Worm (Caenorhabditis elegans) whole organism, L4 larva: ENCODE results near the gene F41G3.10.

Source experiments
- F26F4.8 ChIP-seq: fragments of 200-800 bp; sonication (Bioruptor generic); conservative IDR thresholded peaks from 2 replicates; pipeline ENCODE4 v1.3.6; 2022; ENCODE audit warnings: missing genetic modification characterization, missing compliant biosample characterization
- F37D6.2 ChIP-seq: sonication (generic microtip); optimal IDR thresholded peaks from 2 replicates; lab custom pipeline; 2016; ENCODE audit warnings: mild to moderate bottlenecking, missing genetic modification characterization, missing compliant biosample characterization
- Y5F2A.4 ChIP-seq: fragments of 200-800 bp; sonication (Bioruptor generic); optimal IDR thresholded peaks from 2 replicates; lab custom pipeline; 2018; ENCODE audit warnings: mild to moderate bottlenecking, missing genetic modification characterization, missing compliant biosample characterization
- ZK337.2 ChIP-seq: fragments of 200-800 bp; sonication (Bioruptor generic); IDR thresholded peaks from 2 replicates; pipeline ENCODE4 v1.3.6; 2022; ENCODE audit warnings: missing genetic modification reagents, missing genetic modification characterization, missing compliant biosample characterization
- ZK546.5 ChIP-seq, 2 experiments: sonication (generic microtip); optimal IDR thresholded peaks; 2 replicates each; lab custom pipeline; 2017; ENCODE audit warnings: missing biosample characterization in 2 of 2, missing genetic modification characterization in 2 of 2
- aly-2 ChIP-seq: sonication (generic microtip); optimal IDR thresholded peaks from 2 replicates; lab custom pipeline; 2018; ENCODE audit warnings: missing biosample characterization, missing genetic modification characterization
- arid-1 ChIP-seq: fragments of 200-800 bp; sonication (Bioruptor generic); conservative IDR thresholded peaks from 2 replicates; pipeline ENCODE4 v1.3.6; 2022; ENCODE audit warnings: missing genetic modification reagents, missing genetic modification characterization, missing compliant biosample characterization
- attf-4 ChIP-seq: sonication (generic microtip); optimal IDR thresholded peaks from 3 replicates; lab custom pipeline; 2017; ENCODE audit warnings: missing biosample characterization, missing genetic modification characterization
- ceh-20 ChIP-seq: fragments of 200-800 bp; sonication (Bioruptor generic); IDR thresholded peaks from 2 replicates; pipeline ENCODE4 v1.3.6; 2022; ENCODE audit warnings: missing genetic modification reagents, missing genetic modification characterization, missing compliant biosample characterization
- ceh-28 ChIP-seq: fragments of 150-350 bp; optimal IDR thresholded peaks from 2 replicates; lab custom pipeline; 2014; ENCODE audit warnings: missing biosample characterization, missing genetic modification reagents, missing genetic modification characterization
- ceh-32 ChIP-seq: sonication (generic microtip); optimal IDR thresholded peaks from 2 replicates; lab custom pipeline; 2016; ENCODE audit warnings: mild to moderate bottlenecking, missing genetic modification characterization, missing compliant biosample characterization; ENCODE audit not compliant: poor library complexity
- ceh-44 ChIP-seq: fragments of 200-800 bp; sonication (Bioruptor generic); IDR thresholded peaks from 2 replicates; pipeline ENCODE4 v1.3.6; 2022; ENCODE audit warnings: missing genetic modification reagents, missing genetic modification characterization, missing compliant biosample characterization
- daf-12 ChIP-seq: fragments of 150-350 bp; optimal IDR thresholded peaks from 2 replicates; lab custom pipeline; 2014; ENCODE audit warnings: missing biosample characterization, missing genetic modification reagents, missing genetic modification characterization
- daf-16 ChIP-seq, 3 experiments: sonication (generic microtip); optimal IDR thresholded peaks; 2 replicates each; lab custom pipeline; 2016 to 2017; ENCODE audit warnings: missing genetic modification characterization in 3 of 3, missing genetic modification reagents in 3 of 3, mild to moderate bottlenecking in 2 of 3, missing compliant biosample characterization in 2 of 3, missing biosample characterization in 1 of 3, moderate library complexity in 1 of 3
- daf-8 ChIP-seq: fragments of 200-800 bp; sonication (Bioruptor generic); IDR thresholded peaks from 2 replicates; pipeline ENCODE4 v1.3.6; 2022; ENCODE audit warnings: missing genetic modification characterization, missing compliant biosample characterization
- dmd-8 ChIP-seq: fragments of 200-800 bp; sonication (Bioruptor generic); IDR thresholded peaks from 2 replicates; pipeline ENCODE4 v1.3.6; 2022; ENCODE audit warnings: missing genetic modification characterization, missing compliant biosample characterization
- duxl-1 ChIP-seq: sonication (generic microtip); optimal IDR thresholded peaks from 2 replicates; lab custom pipeline; 2016; ENCODE audit warnings: mild to moderate bottlenecking, missing genetic modification characterization, moderate library complexity, missing compliant biosample characterization; ENCODE audit not compliant: poor library complexity
- dve-1 ChIP-seq: sonication (generic microtip); optimal IDR thresholded peaks from 2 replicates; lab custom pipeline; 2017; ENCODE audit warnings: antibody characterized with exemption, mild to moderate bottlenecking, missing genetic modification characterization, missing compliant biosample characterization; ENCODE audit not compliant: insufficient read depth
- egl-27 ChIP-seq: sonication (generic microtip); optimal IDR thresholded peaks from 3 replicates; lab custom pipeline; 2017; ENCODE audit warnings: missing biosample characterization, missing genetic modification reagents, missing genetic modification characterization
- hif-1 ChIP-seq, 2 experiments: sonication (generic microtip); optimal IDR thresholded peaks; 2 replicates each; lab custom pipeline; 2016 to 2017; ENCODE audit warnings: missing compliant biosample characterization in 2 of 2, missing genetic modification characterization in 2 of 2, missing genetic modification reagents in 2 of 2, missing genotype in 2 of 2, mild to moderate bottlenecking in 1 of 2
- hlh-11 ChIP-seq: fragments of 200-800 bp; sonication (Bioruptor generic); optimal IDR thresholded peaks from 2 replicates; lab custom pipeline; 2018; ENCODE audit warnings: mild to moderate bottlenecking, missing genetic modification characterization, missing compliant biosample characterization
- lin-29 ChIP-seq: fragments of 200-800 bp; sonication (Bioruptor generic); IDR thresholded peaks from 2 replicates; pipeline ENCODE4 v1.3.6; 2022; ENCODE audit warnings: missing genetic modification reagents, missing genetic modification characterization, missing compliant biosample characterization
- lin-39 ChIP-seq: fragments of 150-350 bp; optimal IDR thresholded peaks from 2 replicates; lab custom pipeline; 2014; ENCODE audit warnings: missing biosample characterization, missing genetic modification reagents, missing genetic modification characterization
- madf-5 ChIP-seq, 2 experiments: fragments of 200-800 bp; sonication (Bioruptor generic); IDR thresholded peaks; 2 replicates each; pipeline ENCODE4 v1.3.6; 2022; ENCODE audit warnings: missing compliant biosample characterization in 2 of 2, missing genetic modification characterization in 2 of 2
- madf-9 ChIP-seq: fragments of 200-800 bp; sonication (Bioruptor generic); conservative IDR thresholded peaks from 2 replicates; pipeline ENCODE4 v1.3.6; 2022; ENCODE audit warnings: missing genetic modification reagents, missing genetic modification characterization, missing compliant biosample characterization
- mdt-29 ChIP-seq: fragments of 200-800 bp; sonication (Bioruptor generic); IDR thresholded peaks from 2 replicates; pipeline ENCODE4 v1.3.6; 2022; ENCODE audit warnings: missing genetic modification reagents, missing genetic modification characterization, missing compliant biosample characterization
- nhr-102 ChIP-seq: sonication (generic microtip); optimal IDR thresholded peaks from 2 replicates; lab custom pipeline; 2016; ENCODE audit warnings: mild to moderate bottlenecking, missing genetic modification characterization, moderate library complexity, missing compliant biosample characterization
- nhr-111 ChIP-seq: fragments of 200-800 bp; sonication (Bioruptor generic); optimal IDR thresholded peaks from 2 replicates; lab custom pipeline; 2018; ENCODE audit warnings: mild to moderate bottlenecking, missing genetic modification characterization, missing compliant biosample characterization
- nhr-25 ChIP-seq: sonication (generic microtip); optimal IDR thresholded peaks from 2 replicates; lab custom pipeline; 2017; ENCODE audit warnings: missing genetic modification characterization, mild to moderate bottlenecking, missing compliant biosample characterization, antibody characterized with exemption, moderate library complexity, borderline replicate concordance; ENCODE audit not compliant: insufficient read depth
- nhr-28 ChIP-seq: fragments of 150-350 bp; optimal IDR thresholded peaks from 2 replicates; lab custom pipeline; 2014; ENCODE audit warnings: missing biosample characterization, missing genetic modification characterization
- nhr-41 ChIP-seq: fragments of 200-800 bp; sonication (Bioruptor generic); IDR thresholded peaks from 2 replicates; pipeline ENCODE4 v1.3.6; 2022; ENCODE audit warnings: missing genetic modification reagents, missing genetic modification characterization, missing compliant biosample characterization
- nhr-6 ChIP-seq: fragments of 150-350 bp; optimal IDR thresholded peaks from 2 replicates; lab custom pipeline; 2014; ENCODE audit warnings: missing biosample characterization, missing genetic modification characterization
- nhr-76 ChIP-seq: fragments of 150-350 bp; optimal IDR thresholded peaks from 2 replicates; lab custom pipeline; 2014; ENCODE audit warnings: missing biosample characterization, missing genetic modification characterization
- nhr-77 ChIP-seq: fragments of 150-350 bp; optimal IDR thresholded peaks from 2 replicates; lab custom pipeline; 2014; ENCODE audit warnings: missing biosample characterization, missing genetic modification characterization
- pha-4 ChIP-seq, 2 experiments: fragments of 150-350 bp in 1 of 2; fragments of 200-800 bp in 1 of 2; sonication (Bioruptor generic) in 1 of 2; IDR thresholded peaks in 1 of 2; optimal IDR thresholded peaks in 1 of 2; 2 replicates each; pipeline versions ENCODE4 v1.3.6 to Lab custom; 2014 to 2022; ENCODE audit warnings: missing genetic modification characterization in 2 of 2, missing genetic modification reagents in 2 of 2, missing biosample characterization in 1 of 2, missing compliant biosample characterization in 1 of 2
- php-3 ChIP-seq: fragments of 200-800 bp; sonication (Bioruptor generic); IDR thresholded peaks from 2 replicates; pipeline ENCODE4 v1.3.6; 2022; ENCODE audit warnings: missing genetic modification reagents, missing genetic modification characterization, missing compliant biosample characterization
- rbr-2 ChIP-seq: sonication (generic microtip); optimal IDR thresholded peaks from 2 replicates; lab custom pipeline; 2016; ENCODE audit warnings: missing genotype, missing genetic modification characterization, missing compliant biosample characterization
- saeg-2 ChIP-seq: fragments of 200-800 bp; sonication (Bioruptor generic); IDR thresholded peaks from 2 replicates; pipeline ENCODE4 v1.3.6; 2022; ENCODE audit warnings: missing genetic modification reagents, missing genetic modification characterization, missing compliant biosample characterization
- skn-1 ChIP-seq: fragments of 150-350 bp; optimal IDR thresholded peaks from 2 replicates; lab custom pipeline; 2014; ENCODE audit warnings: missing biosample characterization, missing genetic modification characterization
- snpc-4 ChIP-seq: fragments of 150-350 bp; optimal IDR thresholded peaks from 2 replicates; lab custom pipeline; 2014; ENCODE audit warnings: missing biosample characterization, missing genetic modification characterization
- spr-1 ChIP-seq: sonication (generic microtip); optimal IDR thresholded peaks from 2 replicates; lab custom pipeline; 2016; ENCODE audit warnings: mild to moderate bottlenecking, missing genetic modification characterization, missing compliant biosample characterization
- unc-130 ChIP-seq: sonication (generic microtip); optimal IDR thresholded peaks from 2 replicates; lab custom pipeline; 2016; ENCODE audit warnings: missing genetic modification reagents, missing genetic modification characterization, missing compliant biosample characterization

Gene F41G3.10

DNA sequence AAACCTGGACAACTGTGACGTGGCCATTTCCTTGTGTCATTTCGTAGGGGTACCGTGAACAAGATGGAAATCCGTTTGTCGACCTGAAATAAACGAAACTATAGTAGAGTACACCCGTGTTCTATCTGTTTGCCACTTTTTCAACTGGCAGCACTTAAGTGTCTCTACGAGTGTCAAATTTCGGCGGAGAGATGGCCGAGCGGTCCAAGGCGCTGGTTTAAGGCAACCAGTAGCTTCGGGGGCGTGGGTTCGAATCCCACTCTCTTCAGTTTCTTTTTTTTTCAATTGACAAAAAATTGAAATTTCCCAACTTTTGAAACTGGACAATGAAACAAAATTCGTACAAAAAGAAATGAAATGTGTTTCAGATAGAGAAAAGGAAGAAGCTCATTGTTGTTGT, 27.7 kb downstream of the F41G3.10 start (continued):
- TF ChIP-seq dmd-8 (GFP tag; lab: Robert Waterston, UW) (0 out of 2 replicates have a peak, but pooled peaks have one; percentile 71), daf-8 (no peak), nhr-25 (tag; lab: Kevin White, UChicago) (no peak), ZK546.5 (tag; optimal IDR thresholded peaks at IDR 0.05; lab: Kevin White, UChicago) (no peak), nhr-41 (peak; percentile 63; the same call in 1 of the 2 replicates), madf-5 (GFP tag; IDR thresholded peaks at IDR 0.05; lab: Robert Waterston, UW) (0 out of 4 replicates have a peak, but pooled peaks of 1 of the 2 experiments have one; percentile 58), attf-4 (tag; lab: Kevin White, UChicago) (no peak), arid-1 (peak; percentile 63; the same call in 1 of the 2 replicates), pha-4 (GFP tag; IDR thresholded peaks at IDR 0.05; lab: Robert Waterston, UW) (no peak; the same call in 1 of the 2 replicates), pha-4 (tag; optimal IDR thresholded peaks at IDR 0.05; lab: Kevin White, UChicago) (no peak), hlh-11 (tag; lab: Kevin White, UChicago) (no peak), unc-130 (peak; percentile 26)

DNA sequence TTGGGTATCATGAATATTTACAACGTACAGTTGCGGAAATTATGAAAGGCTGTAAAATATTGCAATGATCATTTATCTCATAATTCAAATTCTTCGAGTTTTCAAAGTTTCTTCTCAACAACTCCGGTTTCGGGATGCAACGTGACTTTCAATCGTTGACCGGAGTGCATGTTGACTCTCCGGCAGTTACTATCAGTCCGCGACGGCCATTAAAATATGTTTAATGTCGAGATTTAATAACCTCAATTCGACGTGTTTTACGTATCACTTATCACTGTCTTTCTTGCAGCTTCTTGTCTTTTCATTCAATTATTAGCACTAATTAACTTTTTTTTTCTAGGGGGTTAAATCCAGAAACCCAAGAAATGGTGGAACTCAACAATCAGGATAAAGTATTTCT, 31.1 kb downstream of the F41G3.10 start, which contains the start of gene tsp-10:
Gene tsp-10, plus strand, starts transcription at position 366 of the 400 bp plus-strand sequence.
- no peak for TF ChIP-seq daf-16 (GFP tag; optimal IDR thresholded peaks at IDR 0.05; lab: Kevin White, UChicago)
- peak; percentile 65 for TF ChIP-seq daf-16 (tag; optimal IDR thresholded peaks at IDR 0.05; lab: Kevin White, UChicago)
- no peak for TF ChIP-seq madf-9 (GFP tag; lab: Robert Waterston, UW)
- peak; percentile 4 for TF ChIP-seq nhr-28 (tag; lab: Kevin White, UChicago)
- TF ChIP-seq dve-1 (tag; lab: Kevin White, UChicago) = peak; percentile 30
- no peak for TF ChIP-seq duxl-1 (tag; lab: Kevin White, UChicago)
- TF ChIP-seq php-3 (GFP tag; lab: Robert Waterston, UW) = 0 out of 2 replicates have a peak, but pooled peaks have one; percentile 37
- no peak for TF ChIP-seq Y5F2A.4
- no peak for TF ChIP-seq nhr-76 (tag; lab: Kevin White, UChicago)

DNA sequence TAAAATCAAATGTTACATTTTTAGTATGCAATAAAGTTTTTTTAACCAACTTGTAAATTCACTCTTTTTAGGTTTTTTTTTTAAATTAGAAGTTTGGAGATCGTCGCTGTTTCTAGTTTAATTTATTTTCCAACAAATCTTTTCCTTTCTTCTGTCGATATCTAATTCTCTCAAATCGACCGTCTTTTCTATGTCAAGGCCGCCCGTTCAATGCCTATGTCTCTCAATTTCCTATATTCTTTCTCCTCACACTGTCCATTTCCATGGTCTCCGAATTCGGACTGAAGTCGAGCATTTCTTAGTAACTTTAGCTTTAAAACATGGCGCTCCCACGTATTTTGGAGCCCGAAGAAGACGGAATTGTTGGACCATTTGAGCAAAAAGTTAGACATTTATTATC, 32.7 kb downstream of the F41G3.10 start, which contains the start of the genes T14B4.5 and T14B4.20:
Gene T14B4.5, plus strand, starts transcription at position 226 of the 400 bp plus-strand sequence.
Gene T14B4.20, plus strand, starts transcription at position 264 of the 400 bp plus-strand sequence.
- no peak for TF ChIP-seq ceh-44
- no peak for TF ChIP-seq arid-1
- no peak for TF ChIP-seq ZK337.2
- TF ChIP-seq lin-29 (GFP tag; lab: Robert Waterston, UW) = no peak
- TF ChIP-seq nhr-102 (tag; lab: Kevin White, UChicago) = no peak
- TF ChIP-seq snpc-4 (tag; lab: Kevin White, UChicago) = no peak
- TF ChIP-seq mdt-29 = no peak
- TF ChIP-seq saeg-2 (GFP tag; lab: Robert Waterston, UW) = no peak
- no peak for TF ChIP-seq daf-16 (GFP tag; optimal IDR thresholded peaks at IDR 0.05; lab: Kevin White, UChicago)
- TF ChIP-seq daf-16 (tag; optimal IDR thresholded peaks at IDR 0.05; lab: Kevin White, UChicago) = no peak

DNA sequence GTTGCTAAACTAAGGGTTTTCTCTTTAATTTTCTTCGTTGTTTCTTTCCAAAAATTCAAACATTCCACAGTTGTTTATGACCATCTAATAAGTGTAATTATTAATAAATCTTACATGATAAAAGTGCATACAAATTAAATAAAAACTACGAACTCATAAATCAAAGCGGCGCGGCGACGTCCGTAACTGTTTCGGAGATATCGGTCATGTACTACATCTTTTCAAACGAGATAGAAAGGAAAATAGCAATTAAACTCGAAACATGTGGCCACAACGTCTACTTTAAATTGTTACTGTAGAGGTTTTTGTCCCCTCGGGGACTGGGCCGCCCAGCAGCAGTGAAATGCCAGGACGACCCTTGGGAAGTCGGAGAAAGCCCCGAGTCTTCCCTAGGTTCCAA, 33.5 kb downstream of the F41G3.10 start:
- TF ChIP-seq saeg-2 (GFP tag; lab: Robert Waterston, UW) (no peak), hlh-11 (tag; lab: Kevin White, UChicago) (no peak), ceh-28 (tag; lab: Kevin White, UChicago) (no peak), nhr-6 (no peak), F37D6.2 (tag; lab: Kevin White, UChicago) (no peak), spr-1 (tag; lab: Kevin White, UChicago) (no peak), ceh-20 (no peak), lin-39 (no peak), aly-2 (no peak), egl-27 (no peak), skn-1 (no peak), nhr-111 (GFP tag; lab: Kevin White, UChicago) (no peak), ceh-32 (tag; lab: Kevin White, UChicago) (no peak), F26F4.8 (no peak), rbr-2 (tag; lab: Kevin White, UChicago) (no peak), hif-1 (tag; optimal IDR thresholded peaks at IDR 0.05; lab: Kevin White, UChicago) (no peak), daf-12 (tag; lab: Kevin White, UChicago) (no peak), nhr-76 (tag; lab: Kevin White, UChicago) (no peak), nhr-77 (no peak)
